Worm (Caenorhabditis elegans) whole organism, L4 larva: ENCODE measurements around the gene cpt-2.

Experiments used
- F26F4.8 ChIP-seq: fragments of 200-800 bp; sonication (Bioruptor generic); conservative IDR thresholded peaks from 2 replicates; pipeline ENCODE4 v1.3.6; 2022; ENCODE audit warnings: missing genetic modification characterization, missing compliant biosample characterization
- F37D6.2 ChIP-seq: sonication (generic microtip); optimal IDR thresholded peaks from 2 replicates; lab custom pipeline; 2016; ENCODE audit warnings: mild to moderate bottlenecking, missing genetic modification characterization, missing compliant biosample characterization
- Y75B8A.6 ChIP-seq: fragments of 200-800 bp; sonication (Bioruptor generic); IDR thresholded peaks from 2 replicates; pipeline ENCODE4 v1.3.6; 2022; ENCODE audit warnings: missing genetic modification reagents, missing genetic modification characterization, missing compliant biosample characterization
- ZK546.5 ChIP-seq, 2 experiments: sonication (generic microtip); optimal IDR thresholded peaks; 2 replicates each; lab custom pipeline; 2017; ENCODE audit warnings: missing biosample characterization in 2 of 2, missing genetic modification characterization in 2 of 2
- arid-1 ChIP-seq: fragments of 200-800 bp; sonication (Bioruptor generic); conservative IDR thresholded peaks from 2 replicates; pipeline ENCODE4 v1.3.6; 2022; ENCODE audit warnings: missing genetic modification reagents, missing genetic modification characterization, missing compliant biosample characterization
- ceh-20 ChIP-seq: fragments of 200-800 bp; sonication (Bioruptor generic); IDR thresholded peaks from 2 replicates; pipeline ENCODE4 v1.3.6; 2022; ENCODE audit warnings: missing genetic modification reagents, missing genetic modification characterization, missing compliant biosample characterization
- ceh-28 ChIP-seq: fragments of 150-350 bp; optimal IDR thresholded peaks from 2 replicates; lab custom pipeline; 2014; ENCODE audit warnings: missing biosample characterization, missing genetic modification reagents, missing genetic modification characterization
- ceh-44 ChIP-seq: fragments of 200-800 bp; sonication (Bioruptor generic); IDR thresholded peaks from 2 replicates; pipeline ENCODE4 v1.3.6; 2022; ENCODE audit warnings: missing genetic modification reagents, missing genetic modification characterization, missing compliant biosample characterization
- ceh-62 ChIP-seq: sonication (generic microtip); optimal IDR thresholded peaks from 2 replicates; lab custom pipeline; 2017; ENCODE audit warnings: missing biosample characterization, missing genetic modification characterization
- ces-1 ChIP-seq: fragments of 150-350 bp; sonication (generic microtip); optimal IDR thresholded peaks from 4 replicates; lab custom pipeline; 2014; ENCODE audit warnings: missing biosample characterization, missing genetic modification reagents, missing genetic modification characterization
- cey-2 ChIP-seq: sonication (generic microtip); optimal IDR thresholded peaks from 3 replicates; lab custom pipeline; 2017; ENCODE audit warnings: missing genetic modification characterization, mild to moderate bottlenecking, missing compliant biosample characterization, antibody characterized with exemption, borderline replicate concordance; ENCODE audit not compliant: insufficient read depth
- ctbp-1 ChIP-seq: fragments of 200-800 bp; sonication (Bioruptor generic); IDR thresholded peaks from 2 replicates; pipeline ENCODE4 v1.3.6; 2022; ENCODE audit warnings: missing genetic modification reagents, missing genetic modification characterization, missing compliant biosample characterization
- dmd-9 ChIP-seq: fragments of 200-800 bp; sonication (Bioruptor generic); IDR thresholded peaks from 2 replicates; pipeline ENCODE4 v1.3.6; 2022; ENCODE audit warnings: missing genetic modification reagents, missing genetic modification characterization, missing compliant biosample characterization
- dpl-1 ChIP-seq: fragments of 150-350 bp; optimal IDR thresholded peaks from 2 replicates; lab custom pipeline; 2014; ENCODE audit warnings: missing biosample characterization, missing genetic modification reagents, missing genetic modification characterization
- dve-1 ChIP-seq: sonication (generic microtip); optimal IDR thresholded peaks from 2 replicates; lab custom pipeline; 2017; ENCODE audit warnings: antibody characterized with exemption, mild to moderate bottlenecking, missing genetic modification characterization, missing compliant biosample characterization; ENCODE audit not compliant: insufficient read depth
- egl-27 ChIP-seq: sonication (generic microtip); optimal IDR thresholded peaks from 3 replicates; lab custom pipeline; 2017; ENCODE audit warnings: missing biosample characterization, missing genetic modification reagents, missing genetic modification characterization
- egl-43 ChIP-seq: fragments of 200-800 bp; sonication (Bioruptor generic); IDR thresholded peaks from 2 replicates; pipeline ENCODE4 v1.3.6; 2022; ENCODE audit warnings: missing genetic modification reagents, missing genetic modification characterization, missing compliant biosample characterization
- fkh-10 ChIP-seq: fragments of 150-350 bp; optimal IDR thresholded peaks from 2 replicates; lab custom pipeline; 2014; ENCODE audit warnings: missing biosample characterization, missing genetic modification reagents, missing genetic modification characterization
- hif-1 ChIP-seq, 2 experiments: sonication (generic microtip); optimal IDR thresholded peaks; 2 replicates each; lab custom pipeline; 2016 to 2017; ENCODE audit warnings: missing compliant biosample characterization in 2 of 2, missing genetic modification characterization in 2 of 2, missing genetic modification reagents in 2 of 2, missing genotype in 2 of 2, mild to moderate bottlenecking in 1 of 2
- hlh-30 ChIP-seq: sonication (generic microtip); optimal IDR thresholded peaks from 2 replicates; lab custom pipeline; 2017; ENCODE audit warnings: antibody characterized with exemption, mild to moderate bottlenecking, missing genetic modification characterization, missing compliant biosample characterization; ENCODE audit not compliant: insufficient read depth
- lin-29 ChIP-seq: fragments of 200-800 bp; sonication (Bioruptor generic); IDR thresholded peaks from 2 replicates; pipeline ENCODE4 v1.3.6; 2022; ENCODE audit warnings: missing genetic modification reagents, missing genetic modification characterization, missing compliant biosample characterization
- lin-38 ChIP-seq: fragments of 200-800 bp; sonication (Bioruptor generic); IDR thresholded peaks from 2 replicates; pipeline ENCODE4 v1.3.6; 2022; ENCODE audit warnings: missing genetic modification reagents, missing genetic modification characterization, missing compliant biosample characterization
- lsy-2 ChIP-seq, 2 experiments: fragments of 150-350 bp in 1 of 2; sonication (generic microtip) in 1 of 2; optimal IDR thresholded peaks; 2 replicates each; lab custom pipeline; 2014 to 2017; ENCODE audit warnings: missing biosample characterization in 2 of 2, missing genetic modification characterization in 2 of 2
- mdl-1 ChIP-seq, 2 experiments: fragments of 150-350 bp in 1 of 2; sonication (generic microtip) in 1 of 2; optimal IDR thresholded peaks; 2 replicates each; lab custom pipeline; 2014 to 2017; ENCODE audit warnings: missing biosample characterization in 2 of 2, missing genetic modification characterization in 2 of 2
- mdt-29 ChIP-seq: fragments of 200-800 bp; sonication (Bioruptor generic); IDR thresholded peaks from 2 replicates; pipeline ENCODE4 v1.3.6; 2022; ENCODE audit warnings: missing genetic modification reagents, missing genetic modification characterization, missing compliant biosample characterization
- mep-1 ChIP-seq: fragments of 150-350 bp; sonication (generic microtip); optimal IDR thresholded peaks from 3 replicates; lab custom pipeline; 2014; ENCODE audit warnings: missing biosample characterization, missing genetic modification characterization
- mes-2 ChIP-seq: sonication (generic microtip); optimal IDR thresholded peaks from 2 replicates; lab custom pipeline; 2016; ENCODE audit warnings: missing genotype, mild to moderate bottlenecking, missing genetic modification characterization, missing compliant biosample characterization; ENCODE audit not compliant: poor library complexity, severe bottlenecking
- mxl-2 ChIP-seq: fragments of 200-800 bp; sonication (Bioruptor generic); conservative IDR thresholded peaks from 2 replicates; pipeline ENCODE4 v1.3.6; 2022; ENCODE audit warnings: missing genetic modification reagents, missing genetic modification characterization, missing compliant biosample characterization
- nhr-111 ChIP-seq: fragments of 200-800 bp; sonication (Bioruptor generic); optimal IDR thresholded peaks from 2 replicates; lab custom pipeline; 2018; ENCODE audit warnings: mild to moderate bottlenecking, missing genetic modification characterization, missing compliant biosample characterization
- nhr-25 ChIP-seq: sonication (generic microtip); optimal IDR thresholded peaks from 2 replicates; lab custom pipeline; 2017; ENCODE audit warnings: missing genetic modification characterization, mild to moderate bottlenecking, missing compliant biosample characterization, antibody characterized with exemption, moderate library complexity, borderline replicate concordance; ENCODE audit not compliant: insufficient read depth
- nhr-48 ChIP-seq: sonication (generic microtip); optimal IDR thresholded peaks from 2 replicates; lab custom pipeline; 2016; ENCODE audit warnings: mild to moderate bottlenecking, missing genetic modification characterization, missing compliant biosample characterization
- pha-4 ChIP-seq, 2 experiments: fragments of 150-350 bp in 1 of 2; fragments of 200-800 bp in 1 of 2; sonication (Bioruptor generic) in 1 of 2; IDR thresholded peaks in 1 of 2; optimal IDR thresholded peaks in 1 of 2; 2 replicates each; pipeline versions ENCODE4 v1.3.6 to Lab custom; 2014 to 2022; ENCODE audit warnings: missing genetic modification characterization in 2 of 2, missing genetic modification reagents in 2 of 2, missing biosample characterization in 1 of 2, missing compliant biosample characterization in 1 of 2
- php-3 ChIP-seq: fragments of 200-800 bp; sonication (Bioruptor generic); IDR thresholded peaks from 2 replicates; pipeline ENCODE4 v1.3.6; 2022; ENCODE audit warnings: missing genetic modification reagents, missing genetic modification characterization, missing compliant biosample characterization
- pqm-1 ChIP-seq: sonication (generic microtip); optimal IDR thresholded peaks from 2 replicates; lab custom pipeline; 2017; ENCODE audit warnings: missing biosample characterization, missing genetic modification characterization
- saeg-2 ChIP-seq: fragments of 200-800 bp; sonication (Bioruptor generic); IDR thresholded peaks from 2 replicates; pipeline ENCODE4 v1.3.6; 2022; ENCODE audit warnings: missing genetic modification reagents, missing genetic modification characterization, missing compliant biosample characterization
- set-16 ChIP-seq: fragments of 200-800 bp; sonication (Bioruptor generic); IDR thresholded peaks from 2 replicates; pipeline ENCODE4 v1.3.6; 2022; ENCODE audit warnings: missing genetic modification reagents, missing genetic modification characterization, missing compliant biosample characterization
- skn-1 ChIP-seq: fragments of 150-350 bp; optimal IDR thresholded peaks from 2 replicates; lab custom pipeline; 2014; ENCODE audit warnings: missing biosample characterization, missing genetic modification characterization
- spr-1 ChIP-seq: sonication (generic microtip); optimal IDR thresholded peaks from 2 replicates; lab custom pipeline; 2016; ENCODE audit warnings: mild to moderate bottlenecking, missing genetic modification characterization, missing compliant biosample characterization
- unc-130 ChIP-seq: sonication (generic microtip); optimal IDR thresholded peaks from 2 replicates; lab custom pipeline; 2016; ENCODE audit warnings: missing genetic modification reagents, missing genetic modification characterization, missing compliant biosample characterization
- unc-62 ChIP-seq, 3 experiments: fragments of 150-350 bp in 1 of 3; sonication (generic microtip); optimal IDR thresholded peaks in 2 of 3; peaks in 1 of 3; 1 replicate in 1 of 3; 2 replicates in 2 of 3; lab custom pipeline; 2014 to 2017; ENCODE audit warnings: missing biosample characterization in 3 of 3, missing genetic modification characterization in 3 of 3, missing genetic modification reagents in 3 of 3, missing genotype in 1 of 3
- vab-7 ChIP-seq: fragments of 200-800 bp; sonication (Bioruptor generic); IDR thresholded peaks from 2 replicates; pipeline ENCODE4 v1.3.6; 2022; ENCODE audit warnings: missing genetic modification reagents, missing genetic modification characterization, missing compliant biosample characterization
- zag-1 ChIP-seq: fragments of 150-350 bp; optimal IDR thresholded peaks from 2 replicates; lab custom pipeline; 2014; ENCODE audit warnings: missing biosample characterization, missing genetic modification characterization
- zfp-3 ChIP-seq: fragments of 200-800 bp; sonication (Bioruptor generic); conservative IDR thresholded peaks from 2 replicates; pipeline ENCODE4 v1.3.6; 2022; ENCODE audit warnings: missing genetic modification reagents, missing genetic modification characterization, missing compliant biosample characterization
- zip-2 ChIP-seq: fragments of 150-350 bp; optimal IDR thresholded peaks from 2 replicates; lab custom pipeline; 2014; ENCODE audit warnings: missing biosample characterization, missing genetic modification characterization

The cpt-2 gene

ce11 chrIV:11149454-11150163 lies 29.8 kb upstream of the cpt-2 start, which contains the start of the genes F01G4.6 and pfd-1 (continued):
- TF ChIP-seq hlh-30 (tag; lab: Kevin White, UChicago) = peak; percentile 89
- peak; percentile 99 for TF ChIP-seq dve-1 (tag; lab: Kevin White, UChicago)
- peak; percentile 91 for TF ChIP-seq arid-1 (GFP tag; lab: Robert Waterston, UW)
- peak; percentile 84 for TF ChIP-seq lin-38
- peak; percentile 71; the same call in 1 of the 2 replicates for TF ChIP-seq lin-29 (GFP tag; lab: Robert Waterston, UW)
- TF ChIP-seq skn-1 (tag; lab: Kevin White, UChicago) = no peak
- TF ChIP-seq ces-1 (GFP tag; lab: Kevin White, UChicago) = peak; percentile 24
- TF ChIP-seq zag-1 (tag; lab: Kevin White, UChicago) = peak; percentile 84
- TF ChIP-seq ceh-28 = no peak
- peak; percentile 9 for TF ChIP-seq pqm-1 (tag; lab: Kevin White, UChicago)
- TF ChIP-seq pha-4 (GFP tag; IDR thresholded peaks at IDR 0.05; lab: Robert Waterston, UW) = peak; percentile 85
- TF ChIP-seq pha-4 (tag; optimal IDR thresholded peaks at IDR 0.05; lab: Kevin White, UChicago) = peak; percentile 74
- no peak for TF ChIP-seq egl-27 (tag; lab: Kevin White, UChicago)
- peak; percentile 29 to 89 for TF ChIP-seq hif-1 (tag; optimal IDR thresholded peaks at IDR 0.05; lab: Kevin White, UChicago)
- no peak for TF ChIP-seq ceh-62
- TF ChIP-seq mdl-1 (tag; optimal IDR thresholded peaks at IDR 0.05; lab: Kevin White, UChicago) = peak in 1 of 2 experiments; percentile 60
- TF ChIP-seq dpl-1 = peak; percentile 88
- TF ChIP-seq set-16 (GFP tag; lab: Robert Waterston, UW) = peak; percentile 18; the same call in 1 of the 2 replicates
- TF ChIP-seq ZK546.5 (tag; optimal IDR thresholded peaks at IDR 0.05; lab: Kevin White, UChicago) = peak; percentile 99
- peak; percentile 69; the same call in 1 of the 2 replicates for TF ChIP-seq ctbp-1 (GFP tag; lab: Robert Waterston, UW)
- peak; percentile 65 for TF ChIP-seq zfp-3 (GFP tag; lab: Robert Waterston, UW)
- TF ChIP-seq unc-62 (GFP tag; optimal IDR thresholded peaks at IDR 0.05 in 1 of 2; lab: Kevin White, UChicago) = peak in 1 of 2 experiments; percentile 21
- TF ChIP-seq unc-62 (tag; optimal IDR thresholded peaks at IDR 0.05; lab: Kevin White, UChicago) = no peak
- no peak for TF ChIP-seq nhr-111 (GFP tag; lab: Kevin White, UChicago)
- TF ChIP-seq mdt-29 = peak; percentile 49; the same call in 1 of the 2 replicates
- TF ChIP-seq F26F4.8 (GFP tag; lab: Robert Waterston, UW) = no peak
- TF ChIP-seq saeg-2 = no peak; the same call in 1 of the 2 replicates
- TF ChIP-seq vab-7 (GFP tag; lab: Robert Waterston, UW) = peak; percentile 55; the same call in 1 of the 2 replicates
- 0 out of 2 replicates have a peak, but pooled peaks have one; percentile 56 for TF ChIP-seq egl-43
- TF ChIP-seq fkh-10 = peak; percentile 67
- TF ChIP-seq mxl-2 (GFP tag; lab: Robert Waterston, UW) = peak; percentile 66; the same call in 1 of the 2 replicates
- peak; percentile 96 to 99 for TF ChIP-seq lsy-2 (tag; optimal IDR thresholded peaks at IDR 0.05; lab: Kevin White, UChicago)
- TF ChIP-seq zip-2 (tag; lab: Kevin White, UChicago) = peak; percentile 42
- TF ChIP-seq spr-1 (tag; lab: Kevin White, UChicago) = peak; percentile 42
- no peak for TF ChIP-seq ceh-44 (GFP tag; lab: Robert Waterston, UW)
- peak; percentile 66 for TF ChIP-seq nhr-48 (tag; lab: Kevin White, UChicago)
- TF ChIP-seq cey-2 (tag; lab: Kevin White, UChicago) = no peak
- peak; percentile 75 for TF ChIP-seq php-3 (GFP tag; lab: Robert Waterston, UW)
- TF ChIP-seq Y75B8A.6 (GFP tag; lab: Robert Waterston, UW) = 0 out of 2 replicates have a peak, but pooled peaks have one; percentile 47
- TF ChIP-seq dmd-9 (GFP tag; lab: Robert Waterston, UW) = no peak
- peak; percentile 80 for TF ChIP-seq nhr-25
- TF ChIP-seq unc-130 = peak; percentile 24
- peak; percentile 93 for TF ChIP-seq mes-2
- TF ChIP-seq ceh-20 = peak; percentile 89
- peak; percentile 96 for TF ChIP-seq mep-1 (tag; lab: Kevin White, UChicago)
- peak; percentile 79 for TF ChIP-seq F37D6.2 (tag; lab: Kevin White, UChicago)
- TF ChIP-seq, all 104 proteins: peak for 59
